Worm (Caenorhabditis elegans): ENCODE results near the gene fat-4.

- TF ChIP-seq unc-62 (GFP tag; optimal IDR thresholded peaks at IDR 0.05) (no peak), R02D3.7 (tag; optimal IDR thresholded peaks at IDR 0.05) (no peak), ceh-9 (tag; optimal IDR thresholded peaks at IDR 0.05) (no peak), nhr-12 (tag; optimal IDR thresholded peaks at IDR 0.05) (no peak), nhr-25 (tag; optimal IDR thresholded peaks at IDR 0.05) (no peak), mdl-1 (tag; optimal IDR thresholded peaks at IDR 0.05) (no peak), lin-15B (tag; optimal IDR thresholded peaks at IDR 0.05) (no peak), ceh-82 (tag; optimal IDR thresholded peaks at IDR 0.05) (no peak)
Measured at ce11 chrIV:9784689-9785088, 14.5 kb upstream of the fat-4 start, which contains the start of gene sre-4.
